Worm (Caenorhabditis elegans) whole organism, L4/young adult: ENCODE data around the gene F26G1.3.

Experiments used
- W03F9.2 ChIP-seq: fragments of 150-350 bp; optimal IDR thresholded peaks from 2 replicates; lab custom pipeline; 2014; ENCODE audit warnings: missing biosample characterization, missing genetic modification characterization
- dao-5 ChIP-seq: sonication (generic microtip); optimal IDR thresholded peaks from 2 replicates; lab custom pipeline; 2016; ENCODE audit warnings: missing genotype, missing genetic modification characterization, moderate library complexity, missing compliant biosample characterization
- him-1 ChIP-seq: sonication (generic microtip); optimal IDR thresholded peaks from 2 replicates; lab custom pipeline; 2016; ENCODE audit warnings: missing genotype, missing genetic modification reagents, missing genetic modification characterization, missing compliant biosample characterization

F26G1.3 gene

ce11 chrII:4745281-4745680 lies 13.3 kb upstream of the F26G1.3 start:
- TF ChIP-seq dao-5 (tag; lab: Kevin White, UChicago) (no peak), him-1 (tag; lab: Kevin White, UChicago) (no peak), W03F9.2 (tag; lab: Kevin White, UChicago) (no peak)

- TF ChIP-seq him-1 (tag; lab: Kevin White, UChicago) (no peak), dao-5 (tag; lab: Kevin White, UChicago) (no peak)
Observed at ce11 chrII:4747063-4747462, 11.5 kb upstream of the F26G1.3 start.

DNA sequence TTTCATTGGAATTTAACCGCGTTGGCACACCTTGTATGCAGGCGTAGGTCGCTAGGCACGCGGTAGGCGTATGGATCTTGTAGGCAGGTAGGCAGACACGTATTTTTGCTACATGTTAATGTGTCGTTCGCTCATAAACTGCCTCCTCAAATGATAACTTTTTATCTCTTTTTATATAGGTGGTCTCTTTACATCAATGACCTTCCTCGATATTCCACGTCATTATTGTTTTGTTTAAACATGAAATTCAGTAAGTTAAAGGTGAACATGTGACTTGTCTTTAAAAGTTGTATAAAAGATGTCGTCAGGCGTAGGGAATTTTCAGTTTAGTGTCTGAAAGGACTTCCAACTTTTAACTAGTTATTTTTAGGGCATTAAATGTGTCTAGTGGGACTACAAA lies 10.9 kb upstream of the F26G1.3 start:
- no peak for TF ChIP-seq dao-5 (tag; lab: Kevin White, UChicago)
- TF ChIP-seq W03F9.2 (tag; lab: Kevin White, UChicago) = no peak
- no peak for TF ChIP-seq him-1 (tag; lab: Kevin White, UChicago)

DNA sequence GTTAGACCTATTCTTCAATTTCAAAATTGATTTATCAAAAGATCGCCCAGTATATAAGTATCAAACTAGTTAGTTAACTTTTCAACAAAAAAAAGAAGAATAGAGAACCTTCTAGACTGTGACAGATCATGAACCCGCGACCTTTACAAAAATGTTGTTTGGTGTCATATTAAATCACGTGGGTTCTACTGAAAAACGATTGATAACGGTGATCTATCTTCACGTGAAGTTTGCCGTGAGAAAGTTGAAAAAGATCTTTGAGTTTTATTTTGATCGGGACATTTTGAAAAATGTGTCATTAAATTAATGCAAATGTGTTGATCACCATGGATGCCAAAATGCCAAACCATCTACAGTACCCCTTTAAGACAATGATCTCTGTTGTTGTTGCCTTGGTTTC lies 10.2 kb upstream of the F26G1.3 start:
- TF ChIP-seq dao-5 (tag; lab: Kevin White, UChicago) (no peak), him-1 (tag; lab: Kevin White, UChicago) (no peak)

DNA sequence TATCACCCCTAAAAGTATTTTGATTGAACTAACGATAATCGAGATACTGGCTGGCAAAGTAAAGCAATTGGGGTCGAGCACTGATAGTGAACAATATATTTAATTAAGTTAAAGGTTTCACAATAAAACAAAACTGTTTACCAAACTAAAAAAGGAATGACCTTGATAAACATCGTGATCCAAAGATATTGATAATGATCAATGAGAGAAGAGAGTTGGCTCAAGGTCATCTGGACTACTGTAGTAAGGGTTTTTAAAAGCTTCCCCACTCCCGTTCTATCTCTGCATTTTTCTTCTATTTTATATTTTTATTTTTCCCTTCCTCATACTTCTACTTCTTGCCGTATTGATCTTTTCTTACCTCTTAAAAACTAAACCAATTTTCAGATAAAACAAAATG lies 9.0 kb upstream of the F26G1.3 start, which contains the start of gene F41C3.2:
TSS of gene F41C3.2 (plus strand) at position 388 of the 400 bp plus-strand sequence.
- TF ChIP-seq dao-5 (tag; lab: Kevin White, UChicago) = no peak
- TF ChIP-seq him-1 (tag; lab: Kevin White, UChicago) = no peak
- no peak for TF ChIP-seq W03F9.2 (tag; lab: Kevin White, UChicago)

- TF ChIP-seq W03F9.2 (tag; lab: Kevin White, UChicago) = no peak
- TF ChIP-seq him-1 (tag; lab: Kevin White, UChicago) = no peak
- TF ChIP-seq dao-5 (tag; lab: Kevin White, UChicago) = no peak
Observed at ce11 chrII:4752257-4752728, 6.3 kb upstream of the F26G1.3 start, which contains the start of gene F41C3.1. Gene F41C3.1 (plus strand): TSS chrII:4752307.

DNA sequence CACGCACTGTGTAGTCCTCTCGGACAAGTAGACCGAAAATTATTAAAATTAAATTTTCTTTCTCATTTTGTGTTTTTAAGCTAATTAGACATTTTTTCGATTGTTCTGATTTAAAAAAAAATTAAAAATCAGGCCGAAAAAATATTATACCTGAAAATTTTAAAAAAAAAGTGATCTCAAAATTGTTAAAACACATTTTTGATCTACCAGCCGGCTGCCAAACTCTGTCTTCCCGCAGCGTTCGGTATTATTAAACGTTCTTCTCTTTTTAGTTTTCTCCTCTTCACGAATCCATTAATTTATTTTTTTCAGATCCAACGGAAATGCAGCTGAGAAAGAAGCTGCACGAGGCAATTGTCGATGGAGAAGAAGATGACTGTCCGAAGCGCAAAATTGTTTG lies 5.4 kb upstream of the F26G1.3 start, which contains the start of gene C27D9.1:
TSS of gene C27D9.1 (plus strand) at position 281 of the 400 bp plus-strand sequence.
- TF ChIP-seq W03F9.2 (tag; lab: Kevin White, UChicago) (no peak), dao-5 (tag; lab: Kevin White, UChicago) (no peak), him-1 (tag; lab: Kevin White, UChicago) (no peak)

- TF ChIP-seq him-1 (tag; lab: Kevin White, UChicago) (no peak), dao-5 (tag; lab: Kevin White, UChicago) (no peak), W03F9.2 (tag; lab: Kevin White, UChicago) (no peak)
Observed at ce11 chrII:4755654-4756053, 2.9 kb upstream of the F26G1.3 start.

ce11 chrII:4756751-4757150 lies 1.8 kb upstream of the F26G1.3 start, which contains the start of gene C27D9.2:
Gene C27D9.2 (minus strand): TSS chrII:4756851.
- TF ChIP-seq W03F9.2 (tag; lab: Kevin White, UChicago) = no peak
- no peak for TF ChIP-seq dao-5 (tag; lab: Kevin White, UChicago)
- no peak for TF ChIP-seq him-1 (tag; lab: Kevin White, UChicago)

ce11 chrII:4759835-4760234 lies 1.3 kb downstream of the F26G1.3 start:
- TF ChIP-seq him-1 (tag; lab: Kevin White, UChicago) = no peak
- no peak for TF ChIP-seq dao-5 (tag; lab: Kevin White, UChicago)

DNA sequence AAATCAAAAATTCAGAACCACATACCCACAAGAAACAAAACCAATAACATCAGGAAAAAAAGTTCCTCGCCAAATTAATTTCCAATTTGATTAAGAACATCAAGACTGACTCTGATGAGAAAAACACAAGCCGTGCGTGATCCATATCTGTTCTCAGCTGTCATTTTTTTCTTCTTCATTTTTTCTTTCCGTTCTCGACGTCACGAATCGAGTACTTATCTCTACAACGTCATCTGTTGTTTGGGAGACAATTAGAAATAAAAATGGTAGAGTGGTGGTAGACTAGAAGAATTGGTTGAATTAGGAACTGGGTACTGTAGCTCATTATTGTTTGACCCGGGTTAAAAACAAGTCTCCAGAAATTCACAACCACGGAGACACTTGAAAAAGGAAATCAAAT lies 2.5 kb downstream of the F26G1.3 start:
- TF ChIP-seq dao-5 (tag; lab: Kevin White, UChicago) = no peak
- no peak for TF ChIP-seq him-1 (tag; lab: Kevin White, UChicago)
- no peak for TF ChIP-seq W03F9.2 (tag; lab: Kevin White, UChicago)

DNA sequence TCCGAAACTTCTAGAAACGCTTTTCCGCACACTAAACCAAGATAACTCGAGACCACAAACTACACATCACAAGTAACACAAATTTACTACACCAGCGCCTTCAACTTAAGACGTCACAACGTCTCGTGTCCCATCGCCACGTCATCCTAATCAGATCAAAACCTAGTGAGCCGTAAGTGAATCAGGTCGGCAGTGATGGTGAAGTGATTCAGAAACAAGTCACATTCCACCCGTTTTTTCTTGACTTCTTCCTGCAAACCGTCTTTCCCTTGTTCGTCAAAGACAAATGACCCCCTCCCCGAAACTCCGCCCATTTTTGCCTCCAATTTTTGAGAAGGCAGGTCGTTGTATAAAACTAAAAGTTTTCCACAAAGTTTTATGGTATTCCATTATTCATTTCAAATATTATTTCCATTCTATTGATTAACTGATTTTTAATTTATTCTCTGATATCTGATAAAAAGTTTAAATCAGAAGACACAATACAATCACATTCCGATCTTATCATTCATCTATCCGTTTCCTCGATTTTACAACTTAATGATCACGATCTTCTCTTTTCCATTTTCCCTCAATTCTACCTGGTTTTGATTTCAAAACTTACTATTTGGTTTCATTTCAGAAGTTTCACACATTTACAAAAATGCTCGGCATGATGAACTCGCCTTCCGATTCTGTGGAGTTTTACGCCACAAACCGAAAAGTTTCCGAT lies 4.2 kb downstream of the F26G1.3 start, which contains the start of gene F26G1.2:
TSS of gene F26G1.2 (plus strand) at position 508 of the 712 bp plus-strand sequence.
- no peak for TF ChIP-seq dao-5 (tag; lab: Kevin White, UChicago)
- no peak for TF ChIP-seq W03F9.2 (tag; lab: Kevin White, UChicago)
- no peak for TF ChIP-seq him-1 (tag; lab: Kevin White, UChicago)

- TF ChIP-seq W03F9.2 (tag; lab: Kevin White, UChicago) (no peak), dao-5 (tag; lab: Kevin White, UChicago) (no peak), him-1 (tag; lab: Kevin White, UChicago) (no peak)
Observed at ce11 chrII:4766284-4766683, 7.7 kb downstream of the F26G1.3 start, which contains the start of gene ttm-2. Gene ttm-2 (minus strand): TSS chrII:4766384.

DNA sequence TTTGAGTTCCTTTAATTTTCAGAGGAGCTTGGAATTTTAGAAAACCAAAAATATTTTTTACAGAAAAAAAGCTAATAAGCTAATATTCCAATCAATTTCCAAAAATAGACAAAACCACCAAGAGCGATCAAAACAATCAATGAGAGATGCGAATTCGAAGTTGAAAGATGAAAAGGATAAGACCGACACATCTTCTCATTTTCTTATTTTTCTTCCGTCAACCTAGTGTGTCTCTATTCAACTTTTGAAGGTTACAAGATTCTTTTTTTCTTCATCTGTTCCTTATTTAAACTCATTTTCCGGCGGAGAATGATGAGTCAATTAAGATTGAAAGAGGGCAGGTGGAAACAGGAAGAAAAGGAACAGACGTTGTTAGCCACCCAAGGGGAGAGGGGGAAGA lies 9.1 kb downstream of the F26G1.3 start:
- no peak for TF ChIP-seq W03F9.2 (tag; lab: Kevin White, UChicago)
- no peak for TF ChIP-seq him-1 (tag; lab: Kevin White, UChicago)
- TF ChIP-seq dao-5 (tag; lab: Kevin White, UChicago) = no peak
